Worm (Caenorhabditis elegans) whole organism, L1 larva: ENCODE results near the gene F40F8.12.

ENCODE experiments used
- C04F5.9 ChIP-seq: sonication (generic microtip); optimal IDR thresholded peaks from 2 replicates; lab custom pipeline; 2016; ENCODE audit warnings: missing genetic modification characterization, missing compliant biosample characterization
- C16A3.4 ChIP-seq: fragments of 150-350 bp; optimal IDR thresholded peaks from 2 replicates; lab custom pipeline; 2014; ENCODE audit warnings: missing biosample characterization, missing genetic modification characterization
- F16B12.6 ChIP-seq: fragments of 150-350 bp; optimal IDR thresholded peaks from 2 replicates; lab custom pipeline; 2014; ENCODE audit warnings: missing biosample characterization, missing genetic modification characterization
- Y116A8C.19 ChIP-seq: sonication (generic microtip); optimal IDR thresholded peaks from 2 replicates; lab custom pipeline; 2016; ENCODE audit warnings: missing compliant biosample characterization, missing genetic modification characterization, borderline replicate concordance
- aha-1 ChIP-seq: fragments of 150-350 bp; optimal IDR thresholded peaks from 2 replicates; lab custom pipeline; 2014; ENCODE audit warnings: missing biosample characterization, missing genetic modification characterization
- aly-2 ChIP-seq: fragments of 150-350 bp; optimal IDR thresholded peaks from 2 replicates; lab custom pipeline; 2014; ENCODE audit warnings: missing biosample characterization, missing genetic modification characterization
- ceh-82 ChIP-seq, 3 experiments: fragments of 150-350 bp in 1 of 3; sonication (generic microtip) in 2 of 3; optimal IDR thresholded peaks; 2 replicates each; lab custom pipeline; 2014 to 2017; ENCODE audit warnings: missing biosample characterization in 3 of 3, missing genetic modification characterization in 3 of 3
- ceh-90 ChIP-seq: sonication (generic microtip); optimal IDR thresholded peaks from 2 replicates; lab custom pipeline; 2016; ENCODE audit warnings: missing genetic modification characterization, missing compliant biosample characterization
- dpl-1 ChIP-seq, 3 experiments: fragments of 150-350 bp in 2 of 3; sonication (generic microtip) in 1 of 3; optimal IDR thresholded peaks; 2 replicates each; lab custom pipeline; 2014 to 2017; ENCODE audit warnings: missing biosample characterization in 3 of 3, missing genetic modification characterization in 3 of 3, missing genetic modification reagents in 3 of 3
- efl-1 ChIP-seq, 4 experiments: fragments of 150-350 bp; optimal IDR thresholded peaks in 3 of 4; peaks in 1 of 4; 1 replicate in 1 of 4; 2 replicates in 3 of 4; lab custom pipeline; 2014; ENCODE audit warnings: missing biosample characterization in 2 of 4, missing genetic modification characterization in 2 of 4, missing genetic modification reagents in 2 of 4
- efl-3 ChIP-seq: fragments of 200-800 bp; sonication (Bioruptor generic); optimal IDR thresholded peaks from 2 replicates; lab custom pipeline; 2018; ENCODE audit warnings: mild to moderate bottlenecking, missing genetic modification characterization, missing compliant biosample characterization
- egl-13 ChIP-seq: sonication (generic microtip); optimal IDR thresholded peaks from 2 replicates; lab custom pipeline; 2016; ENCODE audit warnings: missing genotype, missing genetic modification reagents, missing genetic modification characterization, missing compliant biosample characterization
- egl-27 ChIP-seq, 2 experiments: fragments of 150-350 bp in 1 of 2; sonication (generic microtip); optimal IDR thresholded peaks; 3 replicates each; lab custom pipeline; 2017 to 2018; ENCODE audit warnings: missing biosample characterization in 2 of 2, missing genetic modification characterization in 2 of 2, missing genetic modification reagents in 2 of 2
- elt-3 ChIP-seq, 6 experiments: fragments of 150-350 bp in 1 of 6; sonication (generic microtip); optimal IDR thresholded peaks; 2 replicates each; lab custom pipeline; 2017 to 2018; ENCODE audit warnings: missing biosample characterization in 6 of 6, missing genetic modification characterization in 6 of 6, inconsistent platforms in 1 of 6
- ets-5 ChIP-seq: fragments of 200-800 bp; sonication (Bioruptor generic); IDR thresholded peaks from 2 replicates; pipeline ENCODE4 v1.3.6; 2022; ENCODE audit warnings: missing genetic modification characterization, missing compliant biosample characterization
- fkh-10 ChIP-seq: sonication (generic microtip); optimal IDR thresholded peaks from 2 replicates; lab custom pipeline; 2017; ENCODE audit warnings: missing biosample characterization, missing genetic modification reagents, missing genetic modification characterization
- fkh-4 ChIP-seq: sonication (generic microtip); optimal IDR thresholded peaks from 2 replicates; lab custom pipeline; 2016; ENCODE audit warnings: missing compliant biosample characterization, missing genetic modification characterization, borderline replicate concordance
- hlh-17 ChIP-seq: fragments of 200-800 bp; sonication (Bioruptor generic); optimal IDR thresholded peaks from 2 replicates; lab custom pipeline; 2018; ENCODE audit warnings: missing genetic modification characterization, mild to moderate bottlenecking, missing compliant biosample characterization, moderate library complexity, borderline replicate concordance
- hlh-4 ChIP-seq: sonication (generic microtip); optimal IDR thresholded peaks from 2 replicates; lab custom pipeline; 2016; ENCODE audit warnings: mild to moderate bottlenecking, missing genetic modification characterization, missing compliant biosample characterization
- isw-1 ChIP-seq: fragments of 200-800 bp; sonication (Bioruptor generic); IDR thresholded peaks from 2 replicates; pipeline ENCODE4 v1.3.6; 2022; ENCODE audit warnings: missing genetic modification characterization, missing compliant biosample characterization
- lin-13 ChIP-seq: fragments of 150-350 bp; optimal IDR thresholded peaks from 2 replicates; lab custom pipeline; 2014; ENCODE audit warnings: missing biosample characterization, missing genetic modification reagents, missing genetic modification characterization
- lin-15B ChIP-seq: fragments of 150-350 bp; sonication (generic microtip); optimal IDR thresholded peaks from 3 replicates; lab custom pipeline; 2014; ENCODE audit warnings: missing biosample characterization, missing genetic modification characterization
- lin-35 ChIP-seq, 2 experiments: fragments of 150-350 bp; optimal IDR thresholded peaks; 2 replicates each; lab custom pipeline; 2014; ENCODE audit warnings: missing biosample characterization in 2 of 2, missing genetic modification characterization in 2 of 2, missing genetic modification reagents in 2 of 2
- lin-39 ChIP-seq: fragments of 150-350 bp; optimal IDR thresholded peaks from 2 replicates; lab custom pipeline; 2014; ENCODE audit warnings: missing biosample characterization, missing genetic modification reagents, missing genetic modification characterization
- lir-3 ChIP-seq: sonication (generic microtip); optimal IDR thresholded peaks from 2 replicates; lab custom pipeline; 2016; ENCODE audit warnings: mild to moderate bottlenecking, missing genetic modification characterization, moderate library complexity, missing compliant biosample characterization; ENCODE audit not compliant: poor library complexity
- mdl-1 ChIP-seq, 2 experiments: fragments of 150-350 bp; optimal IDR thresholded peaks; 2 replicates each; lab custom pipeline; 2014 to 2017; ENCODE audit warnings: missing biosample characterization in 2 of 2, missing genetic modification characterization in 2 of 2, inconsistent platforms in 1 of 2
- mef-2 ChIP-seq: fragments of 150-350 bp; optimal IDR thresholded peaks from 2 replicates; lab custom pipeline; 2014; ENCODE audit warnings: missing biosample characterization, missing genetic modification characterization
- mep-1 ChIP-seq: fragments of 150-350 bp; optimal IDR thresholded peaks from 2 replicates; lab custom pipeline; 2014; ENCODE audit warnings: missing biosample characterization, missing genetic modification characterization
- nhr-11 ChIP-seq: fragments of 150-350 bp; optimal IDR thresholded peaks from 2 replicates; lab custom pipeline; 2014; ENCODE audit warnings: missing biosample characterization, missing genetic modification characterization
- nhr-237 ChIP-seq: fragments of 150-350 bp; optimal IDR thresholded peaks from 2 replicates; lab custom pipeline; 2014; ENCODE audit warnings: missing biosample characterization, missing genetic modification characterization
- nhr-71 ChIP-seq: sonication (generic microtip); optimal IDR thresholded peaks from 2 replicates; lab custom pipeline; 2016; ENCODE audit warnings: mild to moderate bottlenecking, missing genetic modification characterization, moderate library complexity, missing compliant biosample characterization
- nhr-76 ChIP-seq: sonication (generic microtip); optimal IDR thresholded peaks from 2 replicates; lab custom pipeline; 2017; ENCODE audit warnings: missing biosample characterization, missing genetic modification characterization
- nhr-85 ChIP-seq: sonication (generic microtip); peaks from one replicate; lab custom pipeline; 2016; ENCODE audit warnings: missing genetic modification characterization, inconsistent platforms, missing compliant biosample characterization
- pag-3 ChIP-seq: sonication (generic microtip); optimal IDR thresholded peaks from 2 replicates; lab custom pipeline; 2017; ENCODE audit warnings: missing genetic modification characterization, mild to moderate bottlenecking, missing compliant biosample characterization, antibody characterized with exemption, borderline replicate concordance; ENCODE audit not compliant: insufficient read depth
- rnt-1 ChIP-seq: sonication (generic microtip); optimal IDR thresholded peaks from 2 replicates; lab custom pipeline; 2016; ENCODE audit warnings: mild to moderate bottlenecking, missing genetic modification characterization, moderate library complexity, missing compliant biosample characterization
- skn-1 ChIP-seq: fragments of 150-350 bp; optimal IDR thresholded peaks from 2 replicates; lab custom pipeline; 2014; ENCODE audit warnings: missing biosample characterization, missing genetic modification characterization
- snu-23 ChIP-seq: sonication (generic microtip); optimal IDR thresholded peaks from 2 replicates; lab custom pipeline; 2016; ENCODE audit warnings: missing genetic modification characterization, missing compliant biosample characterization
- sox-4 ChIP-seq: sonication (generic microtip); optimal IDR thresholded peaks from 2 replicates; lab custom pipeline; 2016; ENCODE audit warnings: missing genetic modification characterization, missing compliant biosample characterization
- sptf-1 ChIP-seq: fragments of 150-350 bp; optimal IDR thresholded peaks from 2 replicates; lab custom pipeline; 2014; ENCODE audit warnings: missing biosample characterization, missing genetic modification characterization
- sup-37 ChIP-seq: fragments of 200-800 bp; sonication (Bioruptor generic); optimal IDR thresholded peaks from 2 replicates; lab custom pipeline; 2018; ENCODE audit warnings: mild to moderate bottlenecking, missing genetic modification characterization, missing compliant biosample characterization
- unc-30 ChIP-seq: sonication (generic microtip); optimal IDR thresholded peaks from 2 replicates; lab custom pipeline; 2017; ENCODE audit warnings: missing biosample characterization, missing genetic modification characterization
- unc-98 ChIP-seq: fragments of 200-800 bp; sonication (Bioruptor generic); IDR thresholded peaks from 2 replicates; pipeline ENCODE4 v1.3.6; 2022; ENCODE audit warnings: missing genetic modification characterization, missing compliant biosample characterization
- zag-1 ChIP-seq: fragments of 150-350 bp; optimal IDR thresholded peaks from 2 replicates; lab custom pipeline; 2014; ENCODE audit warnings: missing biosample characterization, missing genetic modification characterization
- zip-4 ChIP-seq: fragments of 200-800 bp; sonication (Bioruptor generic); optimal IDR thresholded peaks from 2 replicates; lab custom pipeline; 2018; ENCODE audit warnings: mild to moderate bottlenecking, missing genetic modification characterization, moderate library complexity, missing compliant biosample characterization

Gene F40F8.12

DNA sequence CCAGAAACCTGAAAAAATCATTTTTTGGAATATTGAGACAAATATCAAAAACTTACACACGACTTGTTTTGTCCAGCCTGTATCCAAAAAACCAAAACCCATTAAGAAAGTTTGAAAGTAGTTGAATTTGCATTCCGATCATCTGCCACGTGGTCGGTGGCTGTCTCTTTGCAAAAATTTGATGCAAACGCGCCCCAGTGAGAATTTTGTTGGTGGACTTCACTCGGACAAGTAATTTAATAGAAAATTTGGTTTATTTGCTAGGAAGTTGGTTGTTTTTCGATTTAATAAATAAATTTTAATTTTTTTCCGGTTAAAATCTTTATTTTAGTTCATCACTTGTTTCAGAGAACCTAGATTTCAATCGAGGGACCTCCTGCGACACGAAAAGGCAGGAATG is 45.7 kb downstream of the F40F8.12 start:
- TF ChIP-seq snu-23 (no peak), hlh-4 (tag; lab: Kevin White, UChicago) (no peak), fkh-4 (tag; lab: Kevin White, UChicago) (no peak), egl-27 (tag; optimal IDR thresholded peaks at IDR 0.05; lab: Kevin White, UChicago) (no peak), isw-1 (no peak), lir-3 (no peak), zip-4 (GFP tag; lab: Kevin White, UChicago) (no peak), lin-39 (tag; lab: Kevin White, UChicago) (no peak), sup-37 (GFP tag; lab: Kevin White, UChicago) (no peak), efl-1 (optimal IDR thresholded peaks at IDR 0.05; lab: Kevin White, UChicago) (no peak), efl-1 (GFP tag; optimal IDR thresholded peaks at IDR 0.05 in 1 of 2; lab: Kevin White, UChicago) (no peak), C16A3.4 (tag; lab: Kevin White, UChicago) (no peak), egl-13 (tag; lab: Kevin White, UChicago) (no peak), nhr-76 (tag; lab: Kevin White, UChicago) (no peak), dpl-1 (GFP tag; optimal IDR thresholded peaks at IDR 0.05; lab: Kevin White, UChicago) (no peak), hlh-17 (GFP tag; lab: Kevin White, UChicago) (no peak), nhr-85 (no peak)

- TF ChIP-seq rnt-1 (tag; lab: Kevin White, UChicago): peak; percentile 49
- TF ChIP-seq ets-5 (GFP tag; lab: Robert Waterston, UW): no peak
- no peak for TF ChIP-seq mdl-1 (tag; optimal IDR thresholded peaks at IDR 0.05; lab: Kevin White, UChicago)
- TF ChIP-seq sox-4 (tag; lab: Kevin White, UChicago): no peak
- TF ChIP-seq egl-27 (tag; optimal IDR thresholded peaks at IDR 0.05; lab: Kevin White, UChicago): no peak
- no peak for TF ChIP-seq nhr-237 (tag; lab: Kevin White, UChicago)
- TF ChIP-seq dpl-1 (GFP tag; optimal IDR thresholded peaks at IDR 0.05; lab: Kevin White, UChicago): peak in 1 of 3 experiments; percentile 3
- TF ChIP-seq efl-1 (optimal IDR thresholded peaks at IDR 0.05; lab: Kevin White, UChicago): no peak
- TF ChIP-seq efl-1 (GFP tag; optimal IDR thresholded peaks at IDR 0.05 in 1 of 2; lab: Kevin White, UChicago): peak in 1 of 2 experiments; percentile 73
- TF ChIP-seq lin-13: no peak
- TF ChIP-seq nhr-11 (tag; lab: Kevin White, UChicago): no peak
- TF ChIP-seq nhr-71 (tag; lab: Kevin White, UChicago): peak; percentile 15
- no peak for TF ChIP-seq nhr-76 (tag; lab: Kevin White, UChicago)
- peak; percentile 10 for TF ChIP-seq ceh-90 (tag; lab: Kevin White, UChicago)
- TF ChIP-seq unc-30 (tag; lab: Kevin White, UChicago): no peak
- no peak for TF ChIP-seq lin-35 (GFP tag; optimal IDR thresholded peaks at IDR 0.05; lab: Kevin White, UChicago)
- TF ChIP-seq mep-1: no peak
- TF ChIP-seq skn-1 (tag; lab: Kevin White, UChicago): peak; percentile 1
These were observed 46.8 kb downstream of the F40F8.12 start for ce11 chrII:11176441-11176840.

- TF ChIP-seq efl-3 (GFP tag; lab: Kevin White, UChicago): no peak
- TF ChIP-seq C04F5.9: no peak
- no peak for TF ChIP-seq ceh-82 (tag; optimal IDR thresholded peaks at IDR 0.05; lab: Kevin White, UChicago)
- no peak for TF ChIP-seq unc-98 (GFP tag; lab: Robert Waterston, UW)
- no peak for TF ChIP-seq Y116A8C.19 (tag; lab: Kevin White, UChicago)
- TF ChIP-seq sptf-1 (tag; lab: Kevin White, UChicago): no peak
- TF ChIP-seq pag-3: no peak
- TF ChIP-seq zag-1 (tag; lab: Kevin White, UChicago): no peak
- TF ChIP-seq elt-3 (tag; optimal IDR thresholded peaks at IDR 0.05; lab: Kevin White, UChicago): no peak
- no peak for TF ChIP-seq nhr-237 (tag; lab: Kevin White, UChicago)
- no peak for TF ChIP-seq mef-2 (tag; lab: Kevin White, UChicago)
- no peak for TF ChIP-seq aly-2 (tag; lab: Kevin White, UChicago)
- no peak for TF ChIP-seq F16B12.6 (tag; lab: Kevin White, UChicago)
- TF ChIP-seq fkh-10 (GFP tag; lab: Kevin White, UChicago): no peak
- no peak for TF ChIP-seq lin-15B (tag; lab: Kevin White, UChicago)
- TF ChIP-seq rnt-1 (tag; lab: Kevin White, UChicago): no peak
- TF ChIP-seq aha-1 (tag; lab: Kevin White, UChicago): no peak
These were observed 47.8 kb downstream of the F40F8.12 start, which contains the start of gene F37H8.6 for ce11 chrII:11177376-11177775. F37H8.6 (minus strand) TSS chrII:11177476.
